Worm (Caenorhabditis elegans): ENCODE results near the gene T14G8.6.

Gene T14G8.6

ce11 chrX:12860711-12861287 lies 1.8 kb downstream of the T14G8.6 start, which contains the start of gene T14G8.3 (continued):
- TF ChIP-seq nhr-47 (tag; optimal IDR thresholded peaks at IDR 0.05) (peak; percentile 47), fkh-4 (tag; optimal IDR thresholded peaks at IDR 0.05; ENCODE audit: borderline replicate concordance) (no peak), egl-27 (tag; optimal IDR thresholded peaks at IDR 0.05) (no peak), blmp-1 (tag; optimal IDR thresholded peaks at IDR 0.05) (peak; percentile 66), ceh-82 (tag; optimal IDR thresholded peaks at IDR 0.05) (peak; percentile 29 to 53 (median 50)), aha-1 (tag; optimal IDR thresholded peaks at IDR 0.05) (no peak), Y116A8C.19 (tag; optimal IDR thresholded peaks at IDR 0.05; ENCODE audit: borderline replicate concordance) (no peak), fos-1 (tag; optimal IDR thresholded peaks at IDR 0.05) (no peak), nhr-77 (tag; optimal IDR thresholded peaks at IDR 0.05) (peak; percentile 34), tbx-2 (tag; optimal IDR thresholded peaks at IDR 0.05) (peak; percentile 56), mdl-1 (tag; optimal IDR thresholded peaks at IDR 0.05) (peak in 1 of 2 experiments; percentile 43), lin-35 (GFP tag; optimal IDR thresholded peaks at IDR 0.05) (peak; percentile 3 to 73), jun-1 (tag; optimal IDR thresholded peaks at IDR 0.05) (no peak), efl-1 (optimal IDR thresholded peaks at IDR 0.05) (peak; percentile 29 to 51), efl-1 (GFP tag; optimal IDR thresholded peaks at IDR 0.05 in 1 of 2) (peak; percentile 5 to 91), grh-1 (GFP tag; IDR thresholded peaks at IDR 0.05) (no peak), hlh-4 (tag; optimal IDR thresholded peaks at IDR 0.05) (no peak)

DNA sequence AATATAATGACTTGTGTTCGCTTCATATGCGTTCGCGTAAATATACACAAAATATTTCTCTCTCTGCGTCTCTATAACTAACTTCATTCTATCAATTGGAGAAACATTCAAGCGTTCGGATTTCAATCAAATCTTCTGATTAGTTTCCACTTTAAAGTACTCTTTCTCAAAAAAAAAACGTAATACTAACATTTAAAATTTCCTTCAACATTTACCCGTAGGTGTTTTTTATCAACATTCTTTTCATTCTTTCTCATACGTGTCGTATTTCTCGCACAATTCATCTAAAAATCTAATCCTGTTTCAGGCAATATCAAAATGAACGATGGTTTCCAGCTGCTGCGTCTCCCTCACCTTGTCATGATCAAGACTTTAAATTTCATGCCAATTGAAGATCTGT lies 4.9 kb downstream of the T14G8.6 start, which contains the start of gene T14G8.2:
TSS of gene T14G8.2 (plus strand) at position 301 of the 400 bp plus-strand sequence.
- no peak for TF ChIP-seq ztf-11 (tag; optimal IDR thresholded peaks at IDR 0.05)
- no peak for TF ChIP-seq nhr-47 (tag; optimal IDR thresholded peaks at IDR 0.05)
- TF ChIP-seq lin-14 (GFP tag; optimal IDR thresholded peaks at IDR 0.05), result no peak
- no peak for TF ChIP-seq unc-86 (tag; optimal IDR thresholded peaks at IDR 0.05)
- no peak for TF ChIP-seq nhr-76 (tag; optimal IDR thresholded peaks at IDR 0.05)
- no peak for TF ChIP-seq egl-13 (tag; optimal IDR thresholded peaks at IDR 0.05)
- TF ChIP-seq zip-4 (GFP tag; optimal IDR thresholded peaks at IDR 0.05), result no peak
- TF ChIP-seq swsn-7 (tag; optimal IDR thresholded peaks at IDR 0.05), result no peak
- no peak for TF ChIP-seq irx-1 (tag; optimal IDR thresholded peaks at IDR 0.05)
- TF ChIP-seq F16B12.6 (tag; optimal IDR thresholded peaks at IDR 0.05), result no peak
- TF ChIP-seq elt-2 (tag; optimal IDR thresholded peaks at IDR 0.05), result no peak
- TF ChIP-seq pag-3 (tag; optimal IDR thresholded peaks at IDR 0.05; ENCODE audit: borderline replicate concordance, insufficient read depth), result no peak
- no peak for TF ChIP-seq aha-1 (tag; optimal IDR thresholded peaks at IDR 0.05)
- no peak for TF ChIP-seq efl-3 (GFP tag; optimal IDR thresholded peaks at IDR 0.05)
- TF ChIP-seq fkh-8 (tag; optimal IDR thresholded peaks at IDR 0.05), result no peak
- no peak for TF ChIP-seq Y116A8C.19 (tag; optimal IDR thresholded peaks at IDR 0.05; ENCODE audit: borderline replicate concordance)
- no peak for TF ChIP-seq mdl-1 (tag; optimal IDR thresholded peaks at IDR 0.05)

DNA sequence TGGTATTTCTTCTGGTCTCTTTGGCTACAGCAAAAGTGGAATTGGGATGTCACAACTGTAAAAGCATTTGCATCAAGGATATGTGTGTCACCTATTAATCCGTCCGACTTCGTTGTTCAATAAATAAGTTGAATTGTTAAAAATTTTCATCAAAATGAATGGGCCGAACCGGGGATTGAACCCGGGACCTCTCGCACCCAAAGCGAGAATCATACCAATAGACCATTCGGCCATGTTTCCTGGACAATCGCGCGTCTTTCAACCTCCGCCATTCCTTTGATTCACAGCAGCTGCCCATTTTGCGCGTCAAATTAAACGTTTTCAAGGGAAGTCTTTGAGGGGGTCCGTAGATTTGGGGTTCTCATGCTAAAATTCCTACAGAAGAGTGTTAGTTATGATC lies 8.0 kb downstream of the T14G8.6 start:
- TF ChIP-seq fkh-4 (tag; optimal IDR thresholded peaks at IDR 0.05; ENCODE audit: borderline replicate concordance), result no peak
- TF ChIP-seq efl-1 (optimal IDR thresholded peaks at IDR 0.05), result no peak
- peak in 1 of 2 experiments; percentile 74 for TF ChIP-seq efl-1 (GFP tag; optimal IDR thresholded peaks at IDR 0.05 in 1 of 2)

ce11 chrX:12854135-12854534 lies 8.5 kb downstream of the T14G8.6 start:
- no peak for TF ChIP-seq C16A3.4 (tag; optimal IDR thresholded peaks at IDR 0.05)
- TF ChIP-seq isw-1 (GFP tag; IDR thresholded peaks at IDR 0.05), result no peak
- no peak for TF ChIP-seq alr-1 (tag; optimal IDR thresholded peaks at IDR 0.05; ENCODE audit: borderline replicate concordance)
- no peak for TF ChIP-seq sox-4 (tag; optimal IDR thresholded peaks at IDR 0.05)
- TF ChIP-seq lin-14 (GFP tag; optimal IDR thresholded peaks at IDR 0.05), result no peak
- TF ChIP-seq ceh-63 (GFP tag; optimal IDR thresholded peaks at IDR 0.05), result no peak
- TF ChIP-seq ceh-88 (GFP tag; IDR thresholded peaks at IDR 0.05), result no peak
- no peak for TF ChIP-seq nhr-20 (tag; optimal IDR thresholded peaks at IDR 0.05)
- no peak for TF ChIP-seq nhr-90 (tag; optimal IDR thresholded peaks at IDR 0.05; ENCODE audit: poor library complexity)
- TF ChIP-seq hlh-4 (tag; optimal IDR thresholded peaks at IDR 0.05), result no peak
- TF ChIP-seq irx-1 (tag; optimal IDR thresholded peaks at IDR 0.05), result no peak
- TF ChIP-seq ceh-8 (GFP tag; optimal IDR thresholded peaks at IDR 0.05), result peak; percentile 5
- TF ChIP-seq dpl-1 (GFP tag; optimal IDR thresholded peaks at IDR 0.05), result no peak
- TF ChIP-seq egl-13 (tag; optimal IDR thresholded peaks at IDR 0.05), result no peak
- peak; percentile 55 for TF ChIP-seq dsc-1 (tag; optimal IDR thresholded peaks at IDR 0.05)
- TF ChIP-seq efl-1 (optimal IDR thresholded peaks at IDR 0.05), result no peak
- peak in 1 of 2 experiments; percentile 82 for TF ChIP-seq efl-1 (GFP tag; optimal IDR thresholded peaks at IDR 0.05 in 1 of 2)
- TF ChIP-seq Y116A8C.19 (tag; optimal IDR thresholded peaks at IDR 0.05; ENCODE audit: borderline replicate concordance), result no peak
- no peak for TF ChIP-seq zag-1 (tag; optimal IDR thresholded peaks at IDR 0.05)
- no peak for TF ChIP-seq skn-1 (tag; optimal IDR thresholded peaks at IDR 0.05)
- no peak for TF ChIP-seq nhr-77 (tag; optimal IDR thresholded peaks at IDR 0.05)
- TF ChIP-seq lir-3 (tag; optimal IDR thresholded peaks at IDR 0.05; ENCODE audit: poor library complexity), result no peak
- no peak for TF ChIP-seq nhr-84 (tag; optimal IDR thresholded peaks at IDR 0.05)

Data from whole organism, L1 larva.